Fruit fly (Drosophila melanogaster) whole organism, embryonic: Measurements from ENCODE around the gene CG43867.
A peak's percentile ranks its signal among the peaks of the same experiment; 100 is the strongest.

ENCODE experiments used
- Abd-B ChIP-seq: fragments of 200-800 bp; sonication (Bioruptor generic); optimal IDR thresholded peaks from 2 replicates; lab custom pipeline; 2018; ENCODE audit warnings: missing biosample characterization, mild to moderate bottlenecking, missing genetic modification characterization, moderate library complexity
- CG1024 ChIP-seq: fragments of 200-800 bp; sonication (Bioruptor generic); IDR thresholded peaks from 2 replicates; pipeline ENCODE4 v1.3.6; 2022; ENCODE audit warnings: missing biosample characterization, missing genetic modification characterization
- CG10274 ChIP-seq: fragments of 200-800 bp; sonication (Bioruptor generic); optimal IDR thresholded peaks from 3 replicates; lab custom pipeline; 2017; ENCODE audit warnings: missing biosample characterization, mild to moderate bottlenecking, missing genetic modification characterization
- CG10959 ChIP-seq: fragments of 200-800 bp; sonication (Bioruptor generic); IDR thresholded peaks from 2 replicates; pipeline ENCODE4 v1.3.6; 2022; ENCODE audit warnings: missing biosample characterization, missing genetic modification characterization
- CG11085 ChIP-seq: fragments of 200-800 bp; sonication (Bioruptor generic); IDR thresholded peaks from 2 replicates; pipeline ENCODE4 v1.3.6; 2022; ENCODE audit warnings: missing biosample characterization, missing genetic modification characterization
- CG11247 ChIP-seq: fragments of 200-800 bp; sonication (Bioruptor generic); IDR thresholded peaks from 2 replicates; pipeline ENCODE4 v1.3.6; 2022; ENCODE audit warnings: missing biosample characterization, missing genetic modification characterization
- CG14965 ChIP-seq: fragments of 200-800 bp; sonication (Bioruptor generic); optimal IDR thresholded peaks from 2 replicates; lab custom pipeline; 2016; ENCODE audit warnings: missing biosample characterization, missing genetic modification characterization, borderline replicate concordance
- CG15479 ChIP-seq: fragments of 200-800 bp; sonication (Bioruptor generic); optimal IDR thresholded peaks from 3 replicates; lab custom pipeline; 2019; ENCODE audit warnings: missing biosample characterization, mild to moderate bottlenecking, missing genetic modification characterization, moderate library complexity
- CG1602 ChIP-seq: fragments of 200-800 bp; sonication (Bioruptor generic); optimal IDR thresholded peaks from 3 replicates; lab custom pipeline; 2016; ENCODE audit warnings: missing biosample characterization, missing genetic modification characterization
- CG1647 ChIP-seq: fragments of 200-800 bp; sonication (Bioruptor generic); optimal IDR thresholded peaks from 3 replicates; lab custom pipeline; 2016; ENCODE audit warnings: missing biosample characterization, missing genetic modification characterization
- CG31224 ChIP-seq: fragments of 200-800 bp; sonication (Bioruptor generic); IDR thresholded peaks from 2 replicates; pipeline ENCODE4 v1.3.6; 2022; ENCODE audit warnings: missing biosample characterization, missing genetic modification characterization
- CG4328 ChIP-seq: fragments of 200-800 bp; sonication (Bioruptor generic); optimal IDR thresholded peaks from 3 replicates; lab custom pipeline; 2017; ENCODE audit warnings: missing biosample characterization, missing genetic modification reagents, missing genetic modification characterization
- CG4360 ChIP-seq: fragments of 200-800 bp; sonication (Bioruptor generic); IDR thresholded peaks from 2 replicates; pipeline ENCODE4 v1.3.6; 2022; ENCODE audit warnings: missing biosample characterization, missing genetic modification characterization
- CG4707 ChIP-seq: fragments of 200-800 bp; sonication (Bioruptor generic); optimal IDR thresholded peaks from 2 replicates; lab custom pipeline; 2018; ENCODE audit warnings: missing biosample characterization, mild to moderate bottlenecking, missing genetic modification characterization, moderate library complexity
- CG4820 ChIP-seq: fragments of 200-800 bp; sonication (Bioruptor generic); optimal IDR thresholded peaks from 3 replicates; lab custom pipeline; 2016; ENCODE audit warnings: missing biosample characterization, missing genetic modification characterization
- CG5180 ChIP-seq: fragments of 200-800 bp; sonication (Bioruptor generic); optimal IDR thresholded peaks from 3 replicates; lab custom pipeline; 2017; ENCODE audit warnings: missing biosample characterization, missing genetic modification characterization, mild to moderate bottlenecking, moderate library complexity, missing genetic modification reagents
- CG6654 ChIP-seq: fragments of 200-800 bp; sonication (Bioruptor generic); optimal IDR thresholded peaks from 2 replicates; lab custom pipeline; 2017; ENCODE audit warnings: missing biosample characterization, mild to moderate bottlenecking, missing genetic modification characterization
- CG6791 ChIP-seq: fragments of 200-800 bp; sonication (Bioruptor generic); IDR thresholded peaks from 3 replicates; pipeline ENCODE4 v1.3.6; 2022; ENCODE audit warnings: missing biosample characterization, missing genetic modification characterization; ENCODE audit not compliant: partially characterized antibody
- CG7271 ChIP-seq: fragments of 200-800 bp; sonication (Bioruptor generic); optimal IDR thresholded peaks from 2 replicates; lab custom pipeline; 2018; ENCODE audit warnings: missing biosample characterization, mild to moderate bottlenecking, missing genetic modification characterization, moderate library complexity
- CG7786 ChIP-seq: fragments of 200-800 bp; sonication (Bioruptor generic); optimal IDR thresholded peaks from 2 replicates; lab custom pipeline; 2016; ENCODE audit warnings: missing biosample characterization, missing genetic modification characterization
- CG7963 ChIP-seq: fragments of 200-800 bp; sonication (Bioruptor generic); IDR thresholded peaks from 3 replicates; pipeline ENCODE4 v1.3.6; 2022; ENCODE audit warnings: missing biosample characterization, missing genetic modification characterization; ENCODE audit not compliant: partially characterized antibody
- CG8281 ChIP-seq: fragments of 200-800 bp; sonication (Bioruptor generic); optimal IDR thresholded peaks from 2 replicates; lab custom pipeline; 2018; ENCODE audit warnings: missing biosample characterization, mild to moderate bottlenecking, missing genetic modification characterization, moderate library complexity
- CG8944 ChIP-seq: fragments of 200-800 bp; sonication (Bioruptor generic); optimal IDR thresholded peaks from 3 replicates; lab custom pipeline; 2016; ENCODE audit warnings: missing biosample characterization, missing genetic modification characterization
- Doc2 ChIP-seq: fragments of 200-800 bp; sonication (Bioruptor generic); IDR thresholded peaks from 2 replicates; pipeline ENCODE4 v1.3.6; 2022; ENCODE audit warnings: missing biosample characterization, missing genetic modification characterization
- Ets65A ChIP-seq: fragments of 200-800 bp; sonication (Bioruptor generic); peaks from one replicate; lab custom pipeline; 2016; ENCODE audit warnings: missing biosample characterization, missing genetic modification characterization
- HLHmδ ChIP-seq: fragments of 200-800 bp; sonication (Bioruptor generic); optimal IDR thresholded peaks from 2 replicates; lab custom pipeline; 2018; ENCODE audit warnings: missing biosample characterization, mild to moderate bottlenecking, missing genetic modification characterization, moderate library complexity
- Lpt ChIP-seq: fragments of >200 bp; optimal IDR thresholded peaks from 2 replicates; lab custom pipeline; 2018; ENCODE audit warnings: missing biosample characterization, missing genetic modification characterization
- Opbp ChIP-seq: fragments of 200-800 bp; sonication (Bioruptor generic); IDR thresholded peaks from 3 replicates; pipeline ENCODE4 v1.3.6; 2022; ENCODE audit warnings: missing biosample characterization, missing genetic modification characterization; ENCODE audit not compliant: partially characterized antibody
- Sox102F ChIP-seq: fragments of 200-800 bp; sonication (Bioruptor generic); optimal IDR thresholded peaks from 2 replicates; lab custom pipeline; 2018; ENCODE audit warnings: missing biosample characterization, mild to moderate bottlenecking, missing genetic modification characterization, moderate library complexity
- Spps ChIP-seq: fragments of 200-800 bp; sonication (Bioruptor generic); optimal IDR thresholded peaks from 2 replicates; lab custom pipeline; 2018; ENCODE audit warnings: missing biosample characterization, mild to moderate bottlenecking, missing genetic modification characterization
- Usf ChIP-seq: fragments of 200-800 bp; sonication (Bioruptor generic); optimal IDR thresholded peaks from 2 replicates; lab custom pipeline; 2017; ENCODE audit warnings: missing genotype, missing biosample characterization, missing genetic modification characterization
- amos ChIP-seq: fragments of 200-800 bp; sonication (Bioruptor generic); IDR thresholded peaks from 2 replicates; pipeline ENCODE4 v1.3.6; 2022; ENCODE audit warnings: missing biosample characterization, missing genetic modification characterization; ENCODE audit not compliant: partially characterized antibody
- dm ChIP-seq: fragments of 200-800 bp; sonication (Bioruptor generic); optimal IDR thresholded peaks from 3 replicates; lab custom pipeline; 2016; ENCODE audit warnings: missing biosample characterization, missing genetic modification characterization
- dysf ChIP-seq: fragments of 200-800 bp; sonication (Bioruptor generic); IDR thresholded peaks from 3 replicates; pipeline ENCODE4 v1.3.6; 2022; ENCODE audit warnings: missing biosample characterization, missing genetic modification characterization
- eve ChIP-seq, 2 experiments: fragments of >200 bp; optimal IDR thresholded peaks; 2 replicates each; lab custom pipeline; 2017; ENCODE audit warnings: missing biosample characterization in 2 of 2, missing genetic modification characterization in 2 of 2
- kni ChIP-seq: fragments of 200-800 bp; sonication (Bioruptor generic); optimal IDR thresholded peaks from 3 replicates; lab custom pipeline; 2017; ENCODE audit warnings: mild to moderate bottlenecking, missing biosample characterization, missing genetic modification reagents, missing genetic modification characterization
- mld ChIP-seq: fragments of 200-800 bp; sonication (Bioruptor generic); IDR thresholded peaks from 3 replicates; pipeline ENCODE4 v1.3.6; 2022; ENCODE audit warnings: missing biosample characterization, missing genetic modification characterization; ENCODE audit not compliant: partially characterized antibody
- nau ChIP-seq: fragments of 200-800 bp; sonication (Bioruptor generic); optimal IDR thresholded peaks from 3 replicates; lab custom pipeline; 2017; ENCODE audit warnings: missing biosample characterization, mild to moderate bottlenecking, missing genetic modification characterization, missing genetic modification reagents
- nerfin-1 ChIP-seq: fragments of 200-800 bp; sonication (Bioruptor generic); optimal IDR thresholded peaks from 3 replicates; lab custom pipeline; 2019; ENCODE audit warnings: missing biosample characterization, mild to moderate bottlenecking, missing genetic modification characterization, moderate library complexity
- pan ChIP-seq, 4 experiments: fragments of >200 bp in 3 of 4; fragments of 200-800 bp in 1 of 4; sonication (Bioruptor generic) in 1 of 4; optimal IDR thresholded peaks in 3 of 4; IDR thresholded peaks in 1 of 4; 2 replicates each; pipeline versions ENCODE4 v1.3.6 to Lab custom; 2017 to 2022; ENCODE audit warnings: missing biosample characterization in 2 of 4, missing genetic modification characterization in 2 of 4, mixed read lengths in 1 of 4
- pb ChIP-seq: fragments of 200-800 bp; sonication (Bioruptor generic); optimal IDR thresholded peaks from 3 replicates; lab custom pipeline; 2016; ENCODE audit warnings: missing biosample characterization, missing genetic modification characterization
- pho ChIP-seq: fragments of 200-800 bp; sonication (Bioruptor generic); optimal IDR thresholded peaks from 2 replicates; lab custom pipeline; 2016; ENCODE audit warnings: missing biosample characterization, missing genetic modification characterization
- salm ChIP-seq: fragments of 200-800 bp; sonication (Bioruptor generic); optimal IDR thresholded peaks from 2 replicates; lab custom pipeline; 2018; ENCODE audit warnings: missing biosample characterization, mild to moderate bottlenecking, missing genetic modification characterization
- sim ChIP-seq: fragments of 200-800 bp; sonication (Bioruptor generic); IDR thresholded peaks from 2 replicates; pipeline ENCODE4 v1.3.6; 2022; ENCODE audit warnings: missing biosample characterization, missing genetic modification characterization
- slou ChIP-seq: fragments of 200-800 bp; sonication (Bioruptor generic); optimal IDR thresholded peaks from 3 replicates; lab custom pipeline; 2016; ENCODE audit warnings: missing biosample characterization, missing genetic modification characterization
- so ChIP-seq: fragments of 200-800 bp; sonication (Bioruptor generic); IDR thresholded peaks from 3 replicates; pipeline ENCODE4 v1.3.6; 2022; ENCODE audit warnings: missing biosample characterization, missing genetic modification characterization
- tll ChIP-seq, 2 experiments: fragments of 200-800 bp in 1 of 2; fragments of >200 bp in 1 of 2; sonication (Bioruptor generic) in 1 of 2; optimal IDR thresholded peaks; 2 replicates each; lab custom pipeline; 2017 to 2019; ENCODE audit warnings: missing biosample characterization in 2 of 2, missing genetic modification characterization in 2 of 2, mild to moderate bottlenecking in 1 of 2, moderate library complexity in 1 of 2
- ttk ChIP-seq: fragments of 200-800 bp; sonication (Bioruptor generic); IDR thresholded peaks from 2 replicates; pipeline ENCODE4 v2.1.2; 2022; ENCODE audit warnings: missing biosample characterization, missing genetic modification characterization

The CG43867 gene

dm6 chrX:900725-901345 lies 26.9 kb downstream of the CG43867 start (continued):
- peak; percentile 75 for TF ChIP-seq Abd-B (GFP tag; lab: Kevin White, UChicago)
- no peak for TF ChIP-seq tll (GFP tag; optimal IDR thresholded peaks at IDR 0.05; lab: Kevin White, UChicago)
- no peak for TF ChIP-seq CG6791
- 0 out of 2 replicates have a peak, but pooled peaks have one; percentile 23 for TF ChIP-seq CG4360
- peak; percentile 66 for TF ChIP-seq CG1024
- TF ChIP-seq Lpt (GFP tag; lab: Kevin White, UChicago), result no peak
- peak; percentile 83 for TF ChIP-seq ttk (GFP tag; lab: Robert Waterston, UW)
- peak; percentile 78 for TF ChIP-seq CG7786 (GFP tag; lab: Kevin White, UChicago)
- TF ChIP-seq nerfin-1 (tag; lab: Kevin White, UChicago), result peak; percentile 54
- peak in 1 of 2 experiments; percentile 94 for TF ChIP-seq eve (GFP tag; optimal IDR thresholded peaks at IDR 0.05; lab: Kevin White, UChicago)
- peak; percentile 44 for TF ChIP-seq slou (GFP tag; lab: Kevin White, UChicago)
- TF ChIP-seq nau (GFP tag; lab: Kevin White, UChicago), result peak; percentile 76
- peak; percentile 70 for TF ChIP-seq CG31224 (GFP tag; lab: Robert Waterston, UW)
- TF ChIP-seq CG11085 (GFP tag; lab: Robert Waterston, UW), result peak; percentile 61
- TF ChIP-seq HLHmδ (GFP tag; lab: Kevin White, UChicago), result no peak
- TF ChIP-seq CG5180, result peak; percentile 74
- no peak for TF ChIP-seq CG7271 (tag; lab: Kevin White, UChicago)
- peak; percentile 40 for TF ChIP-seq dm
- no peak for TF ChIP-seq pan (optimal IDR thresholded peaks at IDR 0.05; lab: Kevin White, UChicago)
- peak in 1 of 2 experiments; percentile 84 for TF ChIP-seq pan (GFP tag; optimal IDR thresholded peaks at IDR 0.05 in 1 of 2, IDR thresholded peaks at IDR 0.05 in 1 of 2)
- TF ChIP-seq CG6654, result peak; percentile 14
- peak; percentile 36; the same call in 1 of the 3 replicates for TF ChIP-seq so
- peak; percentile 84 for TF ChIP-seq Sox102F (GFP tag; lab: Kevin White, UChicago)
- TF ChIP-seq CG8281 (tag; lab: Kevin White, UChicago), result peak; percentile 52
- peak; percentile 60 for TF ChIP-seq pho (GFP tag; lab: Kevin White, UChicago)
- peak; percentile 54 for TF ChIP-seq CG4707
- TF ChIP-seq sim (GFP tag; lab: Robert Waterston, UW), result 0 out of 2 replicates have a peak, but pooled peaks have one; percentile 34
- peak; percentile 25; the same call in 1 of the 2 replicates for TF ChIP-seq Doc2 (GFP tag; lab: Robert Waterston, UW)
- peak; percentile 22 for TF ChIP-seq Usf
- TF ChIP-seq CG11247, result peak; percentile 73
- TF ChIP-seq CG4820 (GFP tag; lab: Kevin White, UChicago), result peak; percentile 61
- TF ChIP-seq Ets65A (GFP tag; lab: Kevin White, UChicago), result peak; percentile 98
- TF ChIP-seq CG14965 (GFP tag; lab: Kevin White, UChicago), result no peak
- TF ChIP-seq CG1602 (GFP tag; lab: Kevin White, UChicago), result peak; percentile 58
- TF ChIP-seq CG15479 (GFP tag; lab: Kevin White, UChicago), result no peak
- TF ChIP-seq pb, result peak; percentile 69
- TF ChIP-seq CG10274, result peak; percentile 18
- TF ChIP-seq amos (GFP tag; lab: Robert Waterston, UW), result no peak
- TF ChIP-seq CG4328 (GFP tag; lab: Kevin White, UChicago), result peak; percentile 37
- TF ChIP-seq dysf (GFP tag; lab: Robert Waterston, UW), result peak; percentile 89
- TF ChIP-seq CG8944 (GFP tag; lab: Kevin White, UChicago), result peak; percentile 76
- no peak for TF ChIP-seq kni (GFP tag; lab: Kevin White, UChicago)
- TF ChIP-seq CG10959, result peak; percentile 48
- TF ChIP-seq CG7963 (GFP tag; lab: Robert Waterston, UW), result no peak
- peak; percentile 11 for TF ChIP-seq Spps (tag; lab: Kevin White, UChicago)
- peak; percentile 69 for TF ChIP-seq CG1647 (GFP tag; lab: Kevin White, UChicago)
- no peak for TF ChIP-seq Opbp (GFP tag; lab: Robert Waterston, UW)
- TF ChIP-seq salm (tag; lab: Kevin White, UChicago), result peak; percentile 53
- no peak for TF ChIP-seq mld (GFP tag; lab: Robert Waterston, UW)
